Worm (Caenorhabditis elegans): ENCODE results near the gene W04G3.11.

ce11 chrX:11064799-11065198, 24.2 kb upstream of the W04G3.11 start, which contains the start of gene lpr-4:
- TF ChIP-seq flt-1 (GFP tag; IDR thresholded peaks at IDR 0.05) (no peak), tbx-37 (GFP tag; conservative IDR thresholded peaks at IDR 0.05) (no peak), aly-1 (tag; optimal IDR thresholded peaks at IDR 0.05) (no peak), ama-1 (optimal IDR thresholded peaks at IDR 0.05) (no peak), F13C5.2 (tag; optimal IDR thresholded peaks at IDR 0.05) (no peak), ets-7 (tag; optimal IDR thresholded peaks at IDR 0.05) (no peak), sea-1 (GFP tag; conservative IDR thresholded peaks at IDR 0.05) (no peak), B0310.2 (tag; optimal IDR thresholded peaks at IDR 0.05) (no peak), tra-4 (tag; optimal IDR thresholded peaks at IDR 0.05) (no peak), ceh-36 (tag; optimal IDR thresholded peaks at IDR 0.05) (no peak), tbx-11 (GFP tag; IDR thresholded peaks at IDR 0.05) (no peak), hmg-4 (GFP tag; optimal IDR thresholded peaks at IDR 0.05) (no peak), hmbx-1 (tag; optimal IDR thresholded peaks at IDR 0.05) (no peak), hnd-1 (tag; optimal IDR thresholded peaks at IDR 0.05) (no peak)

Measured in whole organism, early embryonic.